Comparison of ENCODE assay signal across 4 fruit fly cellular contexts in the genomic region with DNA sequence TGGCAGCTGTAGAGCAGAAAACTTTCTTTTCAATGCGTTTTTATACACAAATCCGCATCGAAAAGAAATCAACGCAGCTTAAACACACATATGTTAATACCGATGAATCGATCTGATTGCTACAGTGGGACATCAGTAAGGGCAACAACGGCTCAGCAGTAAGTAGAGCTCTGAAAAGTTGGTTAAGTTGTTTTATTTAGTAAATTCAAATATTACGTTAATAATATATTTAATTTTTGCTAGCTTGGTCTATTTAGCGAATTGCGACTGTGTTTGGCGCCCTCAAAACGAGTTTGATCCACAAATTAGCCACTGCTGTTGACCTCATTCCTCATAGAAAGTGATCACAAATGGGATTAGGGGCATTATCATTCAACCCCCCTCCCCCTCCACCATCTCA.
TF ChIP-seq lines count a peak whose summit lies in the region.

No protein-coding gene starts in this region.

- TF ChIP-seq CTCF in whole organism, embryonic (GFP tag; optimal IDR thresholded peaks at IDR 0.05; lab: Kevin White, UChicago), result peak; percentile 18

TF ChIP-seq in whole organism, embryonic, 481 proteins besides CTCF, POLR2A, EP300 and RAD21 (continues in another document):
- TF ChIP-seq MBD-R2 (GFP tag; IDR thresholded peaks at IDR 0.05; lab: Robert Waterston, UW) (no peak), ewg (GFP tag; optimal IDR thresholded peaks at IDR 0.05; lab: Kevin White, UChicago) (peak; percentile 58), CG1647 (GFP tag; optimal IDR thresholded peaks at IDR 0.05; lab: Kevin White, UChicago) (no peak), CG9932 (GFP tag; IDR thresholded peaks at IDR 0.05; lab: Robert Waterston, UW) (peak; percentile 32; the same call in 1 of the 2 replicates), CG10147 (GFP tag; optimal IDR thresholded peaks at IDR 0.05; lab: Kevin White, UChicago) (no peak), CG6854 (GFP tag; optimal IDR thresholded peaks at IDR 0.05; lab: Kevin White, UChicago) (no peak), Tbp (GFP tag; optimal IDR thresholded peaks at IDR 0.05; lab: Kevin White, UChicago) (no peak), onecut (GFP tag; IDR thresholded peaks at IDR 0.05; lab: Robert Waterston, UW) (peak; percentile 61), p53 (GFP tag; optimal IDR thresholded peaks at IDR 0.05; lab: Kevin White, UChicago) (no peak), chn (GFP tag; optimal IDR thresholded peaks at IDR 0.05; lab: Kevin White, UChicago) (peak; percentile 14), al (GFP tag; IDR thresholded peaks at IDR 0.05; lab: Robert Waterston, UW) (no peak), CG7786 (GFP tag; optimal IDR thresholded peaks at IDR 0.05; lab: Kevin White, UChicago) (no peak), Deaf1 (tag; optimal IDR thresholded peaks at IDR 0.05; lab: Kevin White, UChicago) (no peak), ase (GFP tag; IDR thresholded peaks at IDR 0.05; lab: Robert Waterston, UW) (peak; percentile 60; the same call in 2 of the 3 replicates), da (GFP tag; optimal IDR thresholded peaks at IDR 0.05; lab: Kevin White, UChicago) (no peak), CG4730 (GFP tag; IDR thresholded peaks at IDR 0.05; lab: Robert Waterston, UW) (peak; percentile 44), ssp (GFP tag; IDR thresholded peaks at IDR 0.05; lab: Robert Waterston, UW) (no peak), CG2712 (tag; optimal IDR thresholded peaks at IDR 0.05; lab: Kevin White, UChicago) (peak; percentile 61), pan (optimal IDR thresholded peaks at IDR 0.05; lab: Kevin White, UChicago) (no peak), pan (GFP tag; optimal IDR thresholded peaks at IDR 0.05 in 1 of 2, IDR thresholded peaks at IDR 0.05 in 1 of 2) (peak in 1 of 2 experiments; percentile 76), CG12659 (GFP tag; optimal IDR thresholded peaks at IDR 0.05; lab: Kevin White, UChicago) (peak; percentile 32), gcm2 (GFP tag; optimal IDR thresholded peaks at IDR 0.05; lab: Kevin White, UChicago) (no peak)

TF ChIP-seq in whole organism, prepupa, 60 proteins besides CTCF, POLR2A, EP300 and RAD21 (continues in another document):
- peak; percentile 24 for TF ChIP-seq Hr4 (GFP tag; optimal IDR thresholded peaks at IDR 0.05; lab: Kevin White, UChicago)
- peak; percentile 76 for TF ChIP-seq svp (GFP tag; lab: Kevin White, UChicago)
- TF ChIP-seq pdm3 (GFP tag; optimal IDR thresholded peaks at IDR 0.05; lab: Kevin White, UChicago), result peak; percentile 44
- TF ChIP-seq CG1621 (tag; optimal IDR thresholded peaks at IDR 0.05; lab: Kevin White, UChicago), result peak; percentile 32
- TF ChIP-seq Sox14 (GFP tag; optimal IDR thresholded peaks at IDR 0.05; lab: Kevin White, UChicago), result no peak
- TF ChIP-seq Eip93F (GFP tag; optimal IDR thresholded peaks at IDR 0.05; lab: Kevin White, UChicago), result no peak
- TF ChIP-seq achi (GFP tag; optimal IDR thresholded peaks at IDR 0.05; lab: Kevin White, UChicago), result peak; percentile 23
- TF ChIP-seq CG6854 (GFP tag; optimal IDR thresholded peaks at IDR 0.05; lab: Kevin White, UChicago), result no peak
- TF ChIP-seq ss (GFP tag; optimal IDR thresholded peaks at IDR 0.05; lab: Kevin White, UChicago), result peak in 1 of 2 experiments; percentile 53
- TF ChIP-seq CG11762 (GFP tag; optimal IDR thresholded peaks at IDR 0.05; lab: Kevin White, UChicago; ENCODE audit: insufficient read depth), result no peak
- peak; percentile 1 for TF ChIP-seq topi (GFP tag; optimal IDR thresholded peaks at IDR 0.05; lab: Kevin White, UChicago)
- TF ChIP-seq Sox15 (GFP tag; optimal IDR thresholded peaks at IDR 0.05; lab: Kevin White, UChicago), result peak; percentile 36
- peak; percentile 38 for TF ChIP-seq dsx (GFP tag; optimal IDR thresholded peaks at IDR 0.05; lab: Kevin White, UChicago; ENCODE audit: poor library complexity, severe bottlenecking)
- TF ChIP-seq OdsH (GFP tag; optimal IDR thresholded peaks at IDR 0.05; lab: Kevin White, UChicago), result peak; percentile 45
- TF ChIP-seq Eip78C (GFP tag; lab: Kevin White, UChicago), result peak; percentile 71
- TF ChIP-seq cyc (GFP tag; optimal IDR thresholded peaks at IDR 0.05; lab: Kevin White, UChicago), result peak; percentile 10
- TF ChIP-seq CG16779 (tag; optimal IDR thresholded peaks at IDR 0.05; lab: Kevin White, UChicago), result no peak
- no peak for TF ChIP-seq fkh (GFP tag; optimal IDR thresholded peaks at IDR 0.05; lab: Kevin White, UChicago)
- TF ChIP-seq CG3032 (tag; optimal IDR thresholded peaks at IDR 0.05; lab: Kevin White, UChicago), result peak; percentile 34
- TF ChIP-seq CG31627 (GFP tag; optimal IDR thresholded peaks at IDR 0.05; lab: Kevin White, UChicago), result peak; percentile 27
- peak; percentile 4 for TF ChIP-seq spab (GFP tag; optimal IDR thresholded peaks at IDR 0.05; lab: Kevin White, UChicago)
- TF ChIP-seq Met (GFP tag; optimal IDR thresholded peaks at IDR 0.05; lab: Kevin White, UChicago), result peak; percentile 16

TF ChIP-seq in whole organism, pupa, 21 proteins besides CTCF, POLR2A, EP300 and RAD21:
- no peak for TF ChIP-seq CG10348 (GFP tag; IDR thresholded peaks at IDR 0.05; lab: Robert Waterston, UW)
- peak; percentile 29 for TF ChIP-seq CG9948 (tag; optimal IDR thresholded peaks at IDR 0.05; lab: Kevin White, UChicago)
- no peak for TF ChIP-seq Pif1A (GFP tag; optimal IDR thresholded peaks at IDR 0.05; lab: Kevin White, UChicago)
- no peak for TF ChIP-seq rn (GFP tag; IDR thresholded peaks at IDR 0.05; lab: Robert Waterston, UW)
- no peak for TF ChIP-seq EcR (GFP tag; optimal IDR thresholded peaks at IDR 0.05; lab: Kevin White, UChicago)
- peak; percentile 17 for TF ChIP-seq CG8301 (tag; optimal IDR thresholded peaks at IDR 0.05; lab: Kevin White, UChicago)
- TF ChIP-seq CG32121 (GFP tag; IDR thresholded peaks at IDR 0.05; lab: Robert Waterston, UW), result no peak
- TF ChIP-seq CG15710 (tag; optimal IDR thresholded peaks at IDR 0.05; lab: Kevin White, UChicago), result peak; percentile 52
- TF ChIP-seq CG8159 (tag; optimal IDR thresholded peaks at IDR 0.05; lab: Kevin White, UChicago), result peak; percentile 35
- no peak for TF ChIP-seq D1 (tag; optimal IDR thresholded peaks at IDR 0.05; lab: Kevin White, UChicago)
- peak; percentile 9 for TF ChIP-seq Pif1B (GFP tag; optimal IDR thresholded peaks at IDR 0.05; lab: Kevin White, UChicago)
- peak; percentile 7 for TF ChIP-seq CG34367 (tag; optimal IDR thresholded peaks at IDR 0.05; lab: Kevin White, UChicago)
- peak; percentile 1 for TF ChIP-seq gl (tag; optimal IDR thresholded peaks at IDR 0.05; lab: Kevin White, UChicago)
- TF ChIP-seq fd96Ca (GFP tag; IDR thresholded peaks at IDR 0.05; lab: Robert Waterston, UW), result peak; percentile 41; the same call in 1 of the 3 replicates
- peak; percentile 51 for TF ChIP-seq CG14655 (GFP tag; optimal IDR thresholded peaks at IDR 0.05; lab: Kevin White, UChicago)
- no peak for TF ChIP-seq CG13204 (GFP tag; optimal IDR thresholded peaks at IDR 0.05; lab: Kevin White, UChicago)
- peak; percentile 7 for TF ChIP-seq Snoo (tag; optimal IDR thresholded peaks at IDR 0.05; lab: Kevin White, UChicago)
- TF ChIP-seq CG12605 (GFP tag; IDR thresholded peaks at IDR 0.05; lab: Robert Waterston, UW), result no peak
- TF ChIP-seq CG17806 (tag; optimal IDR thresholded peaks at IDR 0.05; lab: Kevin White, UChicago), result peak; percentile 46
- TF ChIP-seq Ets98B (GFP tag; IDR thresholded peaks at IDR 0.05; lab: Robert Waterston, UW), result 0 out of 2 replicates have a peak, but pooled peaks have one; percentile 16
- peak; percentile 50; the same call in 2 of the 3 replicates for TF ChIP-seq CG4496 (GFP tag; IDR thresholded peaks at IDR 0.05; lab: Robert Waterston, UW)

TF ChIP-seq in whole organism, wandering third instar larva, 38 proteins besides CTCF, POLR2A, EP300 and RAD21:
- no peak for TF ChIP-seq ey (GFP tag; optimal IDR thresholded peaks at IDR 0.05; lab: Kevin White, UChicago)
- TF ChIP-seq CG32264 (GFP tag; optimal IDR thresholded peaks at IDR 0.05; lab: Kevin White, UChicago), result no peak
- peak; percentile 13 for TF ChIP-seq h (GFP tag; optimal IDR thresholded peaks at IDR 0.05; lab: Kevin White, UChicago)
- peak in 1 of 2 experiments; percentile 30 for TF ChIP-seq foxo (GFP tag; optimal IDR thresholded peaks at IDR 0.05; lab: Kevin White, UChicago)
- peak; percentile 30 for TF ChIP-seq dmrt93B (GFP tag; optimal IDR thresholded peaks at IDR 0.05; lab: Kevin White, UChicago)
- TF ChIP-seq HLH106 (tag; optimal IDR thresholded peaks at IDR 0.05; lab: Kevin White, UChicago), result peak; percentile 45
